Fruit fly (Drosophila melanogaster): ENCODE measurements around the gene Ndae1.

The Ndae1 gene

dm6 chr2L:7249293-7249819 is at the start of gene Ndae1:
TSS of gene Ndae1 (minus strand) at chr2L:7249343.
- peak; percentile 36 for TF ChIP-seq Blimp-1 (GFP tag; optimal IDR thresholded peaks at IDR 0.05)
- TF ChIP-seq CG8119 (GFP tag; IDR thresholded peaks at IDR 0.05) = peak; percentile 24; the same call in 1 of the 3 replicates
- TF ChIP-seq CG7368 (GFP tag; optimal IDR thresholded peaks at IDR 0.05) = no peak

dm6 chr2L:7295924-7296323 is 46.8 kb upstream of the Ndae1 start:
- TF ChIP-seq CG16779 (tag; optimal IDR thresholded peaks at IDR 0.05) = no peak
- TF ChIP-seq CG9139 (GFP tag; optimal IDR thresholded peaks at IDR 0.05) = no peak
- TF ChIP-seq Met (GFP tag; optimal IDR thresholded peaks at IDR 0.05) = peak; percentile 70
- TF ChIP-seq CG3032 (tag; optimal IDR thresholded peaks at IDR 0.05) = peak; percentile 48
- peak; percentile 75 for TF ChIP-seq CG32006 (GFP tag; optimal IDR thresholded peaks at IDR 0.05)
- TF ChIP-seq eg (GFP tag; IDR thresholded peaks at IDR 0.05) = peak; percentile 56; the same call in 1 of the 3 replicates
- TF ChIP-seq CG7368 (GFP tag; optimal IDR thresholded peaks at IDR 0.05) = peak; percentile 0
- TF ChIP-seq CG8319 (GFP tag; optimal IDR thresholded peaks at IDR 0.05) = peak; percentile 7
- peak; percentile 37 for TF ChIP-seq CG6808 (GFP tag; optimal IDR thresholded peaks at IDR 0.05)
- TF ChIP-seq topi (GFP tag; optimal IDR thresholded peaks at IDR 0.05) = peak; percentile 59
- TF ChIP-seq dac (GFP tag; optimal IDR thresholded peaks at IDR 0.05) = peak; percentile 27
- peak; percentile 63 for TF ChIP-seq Sox14 (GFP tag; optimal IDR thresholded peaks at IDR 0.05)
- peak; percentile 55; the same call in 1 of the 3 replicates for TF ChIP-seq CG6163 (GFP tag; IDR thresholded peaks at IDR 0.05)
- peak; percentile 80 for TF ChIP-seq CG15336 (GFP tag; IDR thresholded peaks at IDR 0.05)
- peak; percentile 8 for TF ChIP-seq CG1621 (tag; optimal IDR thresholded peaks at IDR 0.05)
- peak; percentile 56 for TF ChIP-seq Smox (GFP tag; optimal IDR thresholded peaks at IDR 0.05)
- TF ChIP-seq CG11294 (GFP tag; IDR thresholded peaks at IDR 0.05) = no peak
- peak; percentile 86 for TF ChIP-seq svp (GFP tag)
- TF ChIP-seq OdsH (GFP tag; optimal IDR thresholded peaks at IDR 0.05) = peak; percentile 67
- peak; percentile 46 for TF ChIP-seq Hr39 (GFP tag; optimal IDR thresholded peaks at IDR 0.05)
- TF ChIP-seq CG6792 (GFP tag; optimal IDR thresholded peaks at IDR 0.05) = peak; percentile 20
- TF ChIP-seq fkh (GFP tag; optimal IDR thresholded peaks at IDR 0.05) = no peak
- TF ChIP-seq lz (GFP tag; optimal IDR thresholded peaks at IDR 0.05) = peak; percentile 49
- peak; percentile 41 for TF ChIP-seq Ets21C (GFP tag; optimal IDR thresholded peaks at IDR 0.05)
- TF ChIP-seq dsx (GFP tag; optimal IDR thresholded peaks at IDR 0.05; ENCODE audit: poor library complexity, severe bottlenecking) = peak; percentile 24
- peak; percentile 68 for TF ChIP-seq achi (GFP tag; optimal IDR thresholded peaks at IDR 0.05)
- peak; percentile 29 for TF ChIP-seq cyc (GFP tag; optimal IDR thresholded peaks at IDR 0.05)
- TF ChIP-seq vri (GFP tag; optimal IDR thresholded peaks at IDR 0.05) = peak; percentile 21
- TF ChIP-seq Ets96B (tag; optimal IDR thresholded peaks at IDR 0.05) = peak; percentile 40
- no peak for TF ChIP-seq Hr38 (GFP tag; optimal IDR thresholded peaks at IDR 0.05)
- TF ChIP-seq CG6276 (GFP tag; optimal IDR thresholded peaks at IDR 0.05) = peak; percentile 48
- no peak for TF ChIP-seq CG11902 (GFP tag; optimal IDR thresholded peaks at IDR 0.05)
- TF ChIP-seq esn (GFP tag; optimal IDR thresholded peaks at IDR 0.05) = peak; percentile 67
- no peak for TF ChIP-seq fd85E (GFP tag; optimal IDR thresholded peaks at IDR 0.05)
- TF ChIP-seq Eip75B (GFP tag; optimal IDR thresholded peaks at IDR 0.05) = peak; percentile 60
- TF ChIP-seq pdm3 (GFP tag; optimal IDR thresholded peaks at IDR 0.05) = peak; percentile 61
- peak; percentile 44 for TF ChIP-seq CG31627 (GFP tag; optimal IDR thresholded peaks at IDR 0.05)
- peak; percentile 66 for TF ChIP-seq acj6 (GFP tag; optimal IDR thresholded peaks at IDR 0.05)
- peak; percentile 45 for TF ChIP-seq Lpt (GFP tag; optimal IDR thresholded peaks at IDR 0.05)
- TF ChIP-seq CG11762 (GFP tag; optimal IDR thresholded peaks at IDR 0.05; ENCODE audit: insufficient read depth) = peak; percentile 36
- peak; percentile 57 for TF ChIP-seq net (GFP tag; optimal IDR thresholded peaks at IDR 0.05)
- TF ChIP-seq Blimp-1 (GFP tag; optimal IDR thresholded peaks at IDR 0.05) = no peak
- peak; percentile 49 for TF ChIP-seq CG4318 (GFP tag; optimal IDR thresholded peaks at IDR 0.05)
- TF ChIP-seq Gug (GFP tag; IDR thresholded peaks at IDR 0.05) = no peak
- TF ChIP-seq CG8119 (GFP tag; IDR thresholded peaks at IDR 0.05) = peak; percentile 76
- TF ChIP-seq CG6854 (GFP tag; optimal IDR thresholded peaks at IDR 0.05) = no peak
- peak; percentile 35 for TF ChIP-seq CG8632 (GFP tag; optimal IDR thresholded peaks at IDR 0.05)
- TF ChIP-seq salr (GFP tag; optimal IDR thresholded peaks at IDR 0.05) = peak; percentile 5 to 58
- peak; percentile 22 to 31 for TF ChIP-seq ss (GFP tag; optimal IDR thresholded peaks at IDR 0.05)

Data from whole organism, prepupa.